Worm (Caenorhabditis elegans): ENCODE data around the gene clec-3.

clec-3 gene

DNA sequence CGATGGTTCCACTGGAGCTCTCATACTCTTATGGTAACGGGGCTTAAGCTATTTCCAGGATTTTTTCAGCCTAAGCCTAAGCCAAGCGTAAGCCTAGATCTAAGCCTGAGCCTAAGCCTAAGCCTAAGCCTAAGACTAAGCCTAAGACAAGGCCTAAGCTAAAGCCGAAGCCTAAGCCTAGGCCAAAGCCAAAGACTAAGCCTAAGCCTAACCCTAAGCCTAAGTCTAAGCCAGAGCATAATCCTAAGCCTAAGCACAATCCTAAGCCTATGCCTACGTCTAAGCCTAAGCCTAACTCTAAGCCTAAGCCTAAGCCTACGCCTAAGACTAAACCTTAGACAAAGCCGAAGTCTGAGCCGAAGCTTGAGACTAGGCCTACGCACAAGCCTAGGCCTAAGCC lies 29.3 kb upstream of the clec-3 start:
- TF ChIP-seq nhr-71 (tag; optimal IDR thresholded peaks at IDR 0.05), result no peak
- no peak for TF ChIP-seq unc-62 (GFP tag; optimal IDR thresholded peaks at IDR 0.05)
- TF ChIP-seq lin-39 (tag; optimal IDR thresholded peaks at IDR 0.05), result no peak
- no peak for TF ChIP-seq hlh-4 (tag; optimal IDR thresholded peaks at IDR 0.05)
- no peak for TF ChIP-seq ces-1 (GFP tag; optimal IDR thresholded peaks at IDR 0.05)
- no peak for TF ChIP-seq tlp-1 (tag; optimal IDR thresholded peaks at IDR 0.05)
- no peak for TF ChIP-seq nhr-77 (tag; optimal IDR thresholded peaks at IDR 0.05)
- TF ChIP-seq lin-13 (GFP tag; optimal IDR thresholded peaks at IDR 0.05), result no peak
- no peak for TF ChIP-seq sptf-1 (tag; optimal IDR thresholded peaks at IDR 0.05)
- no peak for TF ChIP-seq nhr-20 (tag; optimal IDR thresholded peaks at IDR 0.05)
- no peak for TF ChIP-seq C34B4.2 (tag; optimal IDR thresholded peaks at IDR 0.05)
- no peak for TF ChIP-seq blmp-1 (tag; optimal IDR thresholded peaks at IDR 0.05)

DNA sequence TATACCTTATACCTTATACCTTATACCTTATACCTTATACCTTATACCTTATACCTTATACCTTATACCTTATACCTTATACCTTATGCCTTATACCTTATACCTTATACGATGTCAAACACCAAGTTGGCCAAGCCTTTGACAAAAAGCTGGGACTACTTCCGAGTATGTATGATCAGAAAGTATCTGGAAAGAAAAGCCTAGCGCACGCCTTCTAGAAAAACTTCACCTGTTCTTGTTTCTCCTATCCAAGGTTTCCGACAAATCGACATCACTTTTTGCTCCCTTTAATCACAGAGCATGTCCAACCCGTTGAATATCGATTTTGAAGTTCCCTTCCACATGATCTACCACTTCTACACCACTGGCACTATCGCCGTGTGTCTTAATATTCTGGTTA lies 28.7 kb upstream of the clec-3 start, which contains the start of gene sri-28:
Gene sri-28, plus strand, starts transcription at position 301 of the 400 bp plus-strand sequence.
- TF ChIP-seq egl-13 (tag; optimal IDR thresholded peaks at IDR 0.05) (no peak), pag-3 (tag; optimal IDR thresholded peaks at IDR 0.05; ENCODE audit: borderline replicate concordance, insufficient read depth) (no peak), egl-27 (tag; optimal IDR thresholded peaks at IDR 0.05) (no peak), tbx-2 (tag; optimal IDR thresholded peaks at IDR 0.05) (no peak), nhr-71 (tag; optimal IDR thresholded peaks at IDR 0.05) (no peak)

DNA sequence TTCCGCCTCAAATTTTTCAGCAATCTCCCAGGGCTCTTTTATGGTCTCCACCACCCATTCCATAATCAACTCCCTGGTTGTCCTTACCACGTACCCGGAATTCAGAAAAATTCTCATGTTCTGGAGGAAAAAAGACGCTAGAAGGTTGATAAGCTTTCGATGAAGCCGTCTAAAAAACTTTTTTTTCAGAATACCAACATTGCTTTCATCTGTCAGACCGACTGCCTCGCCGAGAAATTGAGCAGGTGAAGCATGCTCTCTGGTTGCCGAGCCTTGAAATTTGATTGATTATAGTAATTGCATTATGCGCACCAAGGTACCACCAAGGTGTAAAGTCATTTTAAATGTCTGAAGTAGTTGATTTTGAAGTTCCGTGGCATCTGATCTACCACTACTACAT lies 26.2 kb upstream of the clec-3 start, which contains the start of gene sri-30:
Gene sri-30, plus strand, starts transcription at position 301 of the 400 bp plus-strand sequence.
- TF ChIP-seq sptf-1 (tag; optimal IDR thresholded peaks at IDR 0.05) (no peak), unc-30 (tag; optimal IDR thresholded peaks at IDR 0.05) (no peak), pqm-1 (tag; optimal IDR thresholded peaks at IDR 0.05) (no peak), ceh-63 (GFP tag; optimal IDR thresholded peaks at IDR 0.05) (no peak), ama-1 (optimal IDR thresholded peaks at IDR 0.05) (no peak), nhr-76 (tag; optimal IDR thresholded peaks at IDR 0.05) (no peak), lin-35 (GFP tag; optimal IDR thresholded peaks at IDR 0.05) (no peak)

DNA sequence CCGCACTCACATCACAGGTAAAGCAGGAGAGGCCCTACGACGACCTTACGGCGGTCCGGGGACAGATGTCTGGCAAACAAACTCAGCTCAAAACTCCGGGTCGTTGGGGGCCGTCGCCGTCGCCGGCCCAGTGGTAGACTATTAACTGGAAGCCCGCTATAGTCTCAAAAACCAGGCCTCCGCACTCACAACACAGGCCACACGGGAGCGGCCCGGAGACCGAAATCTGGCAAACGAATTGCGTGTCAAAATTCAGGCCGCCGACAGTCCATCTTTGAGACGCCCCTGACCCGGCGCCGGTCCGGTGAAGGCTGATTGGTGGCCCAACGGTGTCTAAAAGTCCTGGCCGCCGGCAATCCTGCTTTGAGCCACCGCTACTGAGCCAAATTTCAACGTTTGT lies 25.7 kb upstream of the clec-3 start:
- TF ChIP-seq nhr-85 (tag), result no peak
- no peak for TF ChIP-seq unc-98 (GFP tag; IDR thresholded peaks at IDR 0.05)
- no peak for TF ChIP-seq dsc-1 (tag; optimal IDR thresholded peaks at IDR 0.05)
- no peak for TF ChIP-seq hlh-4 (tag; optimal IDR thresholded peaks at IDR 0.05)
- TF ChIP-seq skn-1 (tag; optimal IDR thresholded peaks at IDR 0.05), result no peak
- TF ChIP-seq ama-1 (optimal IDR thresholded peaks at IDR 0.05), result no peak

DNA sequence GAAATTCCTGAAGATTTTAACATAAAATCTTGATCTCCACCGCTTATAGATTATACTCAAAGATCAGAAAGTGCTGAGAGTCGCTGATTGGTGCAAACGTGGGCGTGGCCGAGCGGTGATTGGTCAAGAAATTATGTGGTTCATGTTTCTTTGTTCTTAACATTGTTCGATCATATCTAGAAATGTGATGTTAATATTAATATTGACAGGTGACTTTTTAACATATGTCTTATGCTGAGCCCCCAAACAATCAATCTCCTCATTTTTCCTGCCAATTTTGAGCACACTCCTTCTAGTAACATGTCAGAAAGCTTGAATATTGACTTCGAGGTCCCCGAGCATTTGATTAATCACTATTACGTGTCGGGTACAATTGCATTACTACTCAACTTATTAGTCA lies 24.3 kb upstream of the clec-3 start, which contains the start of gene sri-29:
Gene sri-29, plus strand, starts transcription at position 301 of the 400 bp plus-strand sequence.
- TF ChIP-seq rnt-1 (tag; optimal IDR thresholded peaks at IDR 0.05), result no peak
- TF ChIP-seq elt-3 (tag; optimal IDR thresholded peaks at IDR 0.05), result no peak
- TF ChIP-seq snpc-4 (tag; optimal IDR thresholded peaks at IDR 0.05), result no peak
- TF ChIP-seq nhr-77 (tag; optimal IDR thresholded peaks at IDR 0.05), result no peak
- no peak for TF ChIP-seq nhr-85 (tag)
- TF ChIP-seq sup-37 (GFP tag; optimal IDR thresholded peaks at IDR 0.05), result no peak
- no peak for TF ChIP-seq alr-1 (tag; optimal IDR thresholded peaks at IDR 0.05; ENCODE audit: borderline replicate concordance)
- TF ChIP-seq snu-23 (GFP tag; optimal IDR thresholded peaks at IDR 0.05), result no peak
- TF ChIP-seq pax-3 (tag; optimal IDR thresholded peaks at IDR 0.05), result no peak
- TF ChIP-seq skn-1 (tag; optimal IDR thresholded peaks at IDR 0.05), result no peak
- TF ChIP-seq ceh-82 (tag; optimal IDR thresholded peaks at IDR 0.05), result no peak
- no peak for TF ChIP-seq blmp-1 (tag; optimal IDR thresholded peaks at IDR 0.05)
- no peak for TF ChIP-seq unc-30 (tag; optimal IDR thresholded peaks at IDR 0.05)
- TF ChIP-seq ama-1 (optimal IDR thresholded peaks at IDR 0.05), result no peak
- TF ChIP-seq nhr-76 (tag; optimal IDR thresholded peaks at IDR 0.05), result no peak
- no peak for TF ChIP-seq unc-130 (tag; optimal IDR thresholded peaks at IDR 0.05)

Data from whole organism, L1 larva.